Worm (Caenorhabditis elegans): ENCODE results near the gene sre-47.
A peak's percentile ranks its signal among the peaks of the same experiment; 100 is the strongest.

The sre-47 gene

ce11 chrII:14016865-14017264 is 32.4 kb upstream of the sre-47 start, which contains the start of gene cyp-37A1:
TSS of gene cyp-37A1 (minus strand) at chrII:14016965.
- TF ChIP-seq hlh-4 (tag; optimal IDR thresholded peaks at IDR 0.05) (no peak), grh-1 (GFP tag; IDR thresholded peaks at IDR 0.05) (no peak), lin-14 (GFP tag; optimal IDR thresholded peaks at IDR 0.05) (no peak), dsc-1 (tag; optimal IDR thresholded peaks at IDR 0.05) (no peak), ztf-11 (tag; optimal IDR thresholded peaks at IDR 0.05) (no peak), C16A3.4 (tag; optimal IDR thresholded peaks at IDR 0.05) (no peak), sup-37 (GFP tag; optimal IDR thresholded peaks at IDR 0.05) (no peak), efl-1 (optimal IDR thresholded peaks at IDR 0.05) (no peak), efl-1 (GFP tag; optimal IDR thresholded peaks at IDR 0.05 in 1 of 2) (no peak), unc-30 (tag; optimal IDR thresholded peaks at IDR 0.05) (no peak), ceh-90 (tag; optimal IDR thresholded peaks at IDR 0.05) (no peak), egl-13 (tag; optimal IDR thresholded peaks at IDR 0.05) (no peak), C34B4.2 (tag; optimal IDR thresholded peaks at IDR 0.05) (no peak), elt-3 (tag; optimal IDR thresholded peaks at IDR 0.05) (no peak), nhr-47 (tag; optimal IDR thresholded peaks at IDR 0.05) (no peak), nhr-76 (tag; optimal IDR thresholded peaks at IDR 0.05) (no peak), hpl-2 (GFP tag; optimal IDR thresholded peaks at IDR 0.05) (no peak)

ce11 chrII:14014637-14015036 is 30.2 kb upstream of the sre-47 start:
- TF ChIP-seq mef-2 (tag; optimal IDR thresholded peaks at IDR 0.05) (no peak), egl-13 (tag; optimal IDR thresholded peaks at IDR 0.05) (no peak), nhr-47 (tag; optimal IDR thresholded peaks at IDR 0.05) (no peak), mab-9 (GFP tag; IDR thresholded peaks at IDR 0.05) (no peak), nhr-28 (tag; optimal IDR thresholded peaks at IDR 0.05) (no peak), dsc-1 (tag; optimal IDR thresholded peaks at IDR 0.05) (no peak)

ce11 chrII:14010656-14011376 is 26.4 kb upstream of the sre-47 start, which contains the start of gene F01D5.8:
TSS of gene F01D5.8 (plus strand) at chrII:14010706.
- peak; percentile 33 for TF ChIP-seq elt-2 (tag; optimal IDR thresholded peaks at IDR 0.05)
- no peak for TF ChIP-seq efl-1 (optimal IDR thresholded peaks at IDR 0.05)
- peak in 1 of 2 experiments; percentile 62 for TF ChIP-seq efl-1 (GFP tag; optimal IDR thresholded peaks at IDR 0.05 in 1 of 2)
- no peak for TF ChIP-seq fos-1 (tag; optimal IDR thresholded peaks at IDR 0.05)
- TF ChIP-seq lin-35 (GFP tag; optimal IDR thresholded peaks at IDR 0.05): peak in 1 of 2 experiments; percentile 9
- no peak for TF ChIP-seq nhr-12 (tag; optimal IDR thresholded peaks at IDR 0.05)
- TF ChIP-seq skn-1 (tag; optimal IDR thresholded peaks at IDR 0.05): no peak

- TF ChIP-seq efl-1 (optimal IDR thresholded peaks at IDR 0.05) (no peak), efl-1 (GFP tag; optimal IDR thresholded peaks at IDR 0.05 in 1 of 2) (no peak), fkh-8 (tag; optimal IDR thresholded peaks at IDR 0.05) (no peak), unc-86 (tag; optimal IDR thresholded peaks at IDR 0.05) (no peak), lin-13 (GFP tag; optimal IDR thresholded peaks at IDR 0.05) (no peak), alr-1 (tag; optimal IDR thresholded peaks at IDR 0.05; ENCODE audit: borderline replicate concordance) (no peak), ztf-4 (tag; optimal IDR thresholded peaks at IDR 0.05) (no peak), unc-98 (GFP tag; IDR thresholded peaks at IDR 0.05) (no peak), mef-2 (tag; optimal IDR thresholded peaks at IDR 0.05) (no peak), lin-39 (tag; optimal IDR thresholded peaks at IDR 0.05) (no peak), sox-4 (tag; optimal IDR thresholded peaks at IDR 0.05) (no peak)
Observed at ce11 chrII:14008359-14008758, 23.9 kb upstream of the sre-47 start, which contains the start of gene F01D5.7. TSS of gene F01D5.7 (plus strand) at chrII:14008659.

- TF ChIP-seq irx-1 (tag; optimal IDR thresholded peaks at IDR 0.05) (no peak), F16B12.6 (tag; optimal IDR thresholded peaks at IDR 0.05) (no peak), ama-1 (optimal IDR thresholded peaks at IDR 0.05) (no peak), hlh-4 (tag; optimal IDR thresholded peaks at IDR 0.05) (no peak), nhr-84 (tag; optimal IDR thresholded peaks at IDR 0.05) (no peak), unc-30 (tag; optimal IDR thresholded peaks at IDR 0.05) (no peak), lin-13 (GFP tag; optimal IDR thresholded peaks at IDR 0.05) (no peak), fkh-4 (tag; optimal IDR thresholded peaks at IDR 0.05; ENCODE audit: borderline replicate concordance) (no peak), ceh-63 (GFP tag; optimal IDR thresholded peaks at IDR 0.05) (no peak), blmp-1 (tag; optimal IDR thresholded peaks at IDR 0.05) (no peak), ceh-8 (GFP tag; optimal IDR thresholded peaks at IDR 0.05) (no peak), unc-130 (tag; optimal IDR thresholded peaks at IDR 0.05) (no peak), nhr-20 (tag; optimal IDR thresholded peaks at IDR 0.05) (no peak), skn-1 (tag; optimal IDR thresholded peaks at IDR 0.05) (no peak)
Observed at ce11 chrII:14006210-14006609, 21.8 kb upstream of the sre-47 start, which contains the start of gene F01D5.6. TSS of gene F01D5.6 (plus strand) at chrII:14006510.

All from whole organism, L1 larva.